4 worm cellular contexts compared by ENCODE assay signal in genomic region chrIV:12898823-12899222, ce11.
TF ChIP-seq lines count a peak whose summit lies in the region.

No protein-coding gene starts in this region.

TF ChIP-seq in whole organism, L1 larva, 84 proteins besides CTCF, POLR2A, EP300 and RAD21:
- TF ChIP-seq nhr-85 (tag; lab: Kevin White, UChicago) (no peak), hlh-17 (GFP tag; optimal IDR thresholded peaks at IDR 0.05; lab: Kevin White, UChicago; ENCODE audit: borderline replicate concordance) (no peak), lin-15B (tag; optimal IDR thresholded peaks at IDR 0.05; lab: Kevin White, UChicago) (no peak), elt-2 (tag; optimal IDR thresholded peaks at IDR 0.05; lab: Kevin White, UChicago) (peak; percentile 4), efl-1 (optimal IDR thresholded peaks at IDR 0.05; lab: Kevin White, UChicago) (no peak), efl-1 (GFP tag; optimal IDR thresholded peaks at IDR 0.05 in 1 of 2; lab: Kevin White, UChicago) (peak in 1 of 2 experiments; percentile 81)

TF ChIP-seq in whole organism, L3 larva, 47 proteins besides CTCF, POLR2A, EP300 and RAD21:
- TF ChIP-seq pha-4 (tag; optimal IDR thresholded peaks at IDR 0.05; lab: Kevin White, UChicago) (peak; percentile 10), nhr-77 (tag; optimal IDR thresholded peaks at IDR 0.05; lab: Kevin White, UChicago) (no peak), elt-2 (tag; optimal IDR thresholded peaks at IDR 0.05; lab: Kevin White, UChicago) (peak; percentile 10), nhr-23 (tag; optimal IDR thresholded peaks at IDR 0.05; lab: Kevin White, UChicago) (no peak)

TF ChIP-seq in whole organism, L4 larva, 104 proteins besides CTCF, POLR2A, EP300 and RAD21:
- TF ChIP-seq nhr-28 (tag; optimal IDR thresholded peaks at IDR 0.05; lab: Kevin White, UChicago) (peak; percentile 59), daf-16 (GFP tag; optimal IDR thresholded peaks at IDR 0.05; lab: Kevin White, UChicago) (no peak), daf-16 (tag; optimal IDR thresholded peaks at IDR 0.05; lab: Kevin White, UChicago) (peak; percentile 38), lin-15B (tag; optimal IDR thresholded peaks at IDR 0.05; lab: Kevin White, UChicago) (no peak), pqm-1 (tag; optimal IDR thresholded peaks at IDR 0.05; lab: Kevin White, UChicago) (no peak), ceh-28 (tag; optimal IDR thresholded peaks at IDR 0.05; lab: Kevin White, UChicago) (no peak), ZK546.5 (tag; optimal IDR thresholded peaks at IDR 0.05; lab: Kevin White, UChicago) (no peak), nhr-76 (tag; optimal IDR thresholded peaks at IDR 0.05; lab: Kevin White, UChicago) (no peak)

TF ChIP-seq in whole organism, young adult, 124 proteins besides CTCF, POLR2A, EP300 and RAD21:
- no peak for TF ChIP-seq mxl-1 (tag; optimal IDR thresholded peaks at IDR 0.05; lab: Kevin White, UChicago)
- no peak for TF ChIP-seq cebp-1 (GFP tag; IDR thresholded peaks at IDR 0.05; lab: Robert Waterston, UW)
- TF ChIP-seq cebp-1 (tag; optimal IDR thresholded peaks at IDR 0.05; lab: Kevin White, UChicago), result peak; percentile 37
